Worm (Caenorhabditis elegans) whole organism, young adult: ENCODE measurements around the gene wee-1.3.

Source experiments
- B0261.1 ChIP-seq: sonication (generic microtip); optimal IDR thresholded peaks from 2 replicates; lab custom pipeline; 2016; ENCODE audit warnings: mild to moderate bottlenecking, missing genetic modification characterization, moderate library complexity, missing compliant biosample characterization
- C06A6.2 ChIP-seq: fragments of 200-800 bp; sonication (Bioruptor generic); conservative IDR thresholded peaks from 2 replicates; pipeline ENCODE4 v1.3.6; 2022; ENCODE audit warnings: missing genetic modification characterization, missing compliant biosample characterization
- D2030.7 ChIP-seq: fragments of 200-800 bp; sonication (Bioruptor generic); IDR thresholded peaks from 2 replicates; pipeline ENCODE4 v1.3.6; 2022; ENCODE audit warnings: missing genetic modification reagents, missing genetic modification characterization, missing compliant biosample characterization
- K11D2.4 ChIP-seq: fragments of 200-800 bp; sonication (Bioruptor generic); IDR thresholded peaks from 2 replicates; pipeline ENCODE4 v1.3.6; 2022; ENCODE audit warnings: missing genetic modification reagents, missing genetic modification characterization, missing compliant biosample characterization
- K12H6.12 ChIP-seq: fragments of 200-800 bp; sonication (Bioruptor generic); optimal IDR thresholded peaks from 2 replicates; lab custom pipeline; 2018; ENCODE audit warnings: mild to moderate bottlenecking, missing genetic modification characterization, missing compliant biosample characterization
- T07F8.4 ChIP-seq: sonication (generic microtip); optimal IDR thresholded peaks from 2 replicates; lab custom pipeline; 2016; ENCODE audit warnings: mild to moderate bottlenecking, missing genetic modification characterization, moderate library complexity, missing compliant biosample characterization
- Y67H2A.10 ChIP-seq: fragments of 200-800 bp; sonication (Bioruptor generic); conservative IDR thresholded peaks from 2 replicates; pipeline ENCODE4 v1.3.6; 2022; ENCODE audit warnings: missing genetic modification reagents, missing genetic modification characterization, missing compliant biosample characterization
- Y79H2A.3 ChIP-seq: fragments of 200-800 bp; sonication (Bioruptor generic); conservative IDR thresholded peaks from 2 replicates; pipeline ENCODE4 v1.3.6; 2022; ENCODE audit warnings: missing genetic modification reagents, missing genetic modification characterization, missing compliant biosample characterization
- ZK185.1 ChIP-seq: sonication (generic microtip); optimal IDR thresholded peaks from 2 replicates; lab custom pipeline; 2016; ENCODE audit warnings: mild to moderate bottlenecking, missing genetic modification characterization, missing compliant biosample characterization; ENCODE audit not compliant: poor library complexity, severe bottlenecking
- aptf-2 ChIP-seq: fragments of 200-800 bp; sonication (Bioruptor generic); conservative IDR thresholded peaks from 2 replicates; pipeline ENCODE4 v1.3.6; 2022; ENCODE audit warnings: missing genetic modification reagents, missing genetic modification characterization, missing compliant biosample characterization
- athp-1 ChIP-seq: sonication (generic microtip); optimal IDR thresholded peaks from 2 replicates; lab custom pipeline; 2017; ENCODE audit warnings: mild to moderate bottlenecking, missing genetic modification characterization, missing compliant biosample characterization
- bed-1 ChIP-seq: fragments of 200-800 bp; sonication (Bioruptor generic); IDR thresholded peaks from 2 replicates; pipeline ENCODE4 v1.3.6; 2022; ENCODE audit warnings: missing genetic modification reagents, missing genetic modification characterization, missing compliant biosample characterization
- bed-2 ChIP-seq: fragments of 200-800 bp; sonication (Bioruptor generic); IDR thresholded peaks from 2 replicates; pipeline ENCODE4 v1.3.6; 2022; ENCODE audit warnings: missing genetic modification reagents, missing genetic modification characterization, missing compliant biosample characterization
- cebp-1 ChIP-seq, 2 experiments: fragments of 200-800 bp in 1 of 2; sonication (Bioruptor generic) in 1 of 2; sonication (generic microtip) in 1 of 2; IDR thresholded peaks in 1 of 2; optimal IDR thresholded peaks in 1 of 2; 2 replicates each; pipeline versions ENCODE4 v1.3.6 to Lab custom; 2017 to 2022; ENCODE audit warnings: missing compliant biosample characterization in 2 of 2, missing genetic modification characterization in 2 of 2, mild to moderate bottlenecking in 1 of 2, missing genetic modification reagents in 1 of 2, moderate library complexity in 1 of 2
- ceh-100 ChIP-seq: fragments of 200-800 bp; sonication (Bioruptor generic); IDR thresholded peaks from 2 replicates; pipeline ENCODE4 v1.3.6; 2022; ENCODE audit warnings: missing genetic modification reagents, missing genetic modification characterization, missing compliant biosample characterization
- ceh-79 ChIP-seq: sonication (generic microtip); optimal IDR thresholded peaks from 2 replicates; lab custom pipeline; 2017; ENCODE audit warnings: mild to moderate bottlenecking, missing genetic modification characterization, missing compliant biosample characterization
- dpff-1 ChIP-seq: sonication (generic microtip); optimal IDR thresholded peaks from 2 replicates; lab custom pipeline; 2017; ENCODE audit warnings: mild to moderate bottlenecking, missing genetic modification characterization, missing compliant biosample characterization
- egl-18 ChIP-seq: fragments of 200-800 bp; sonication (Bioruptor generic); IDR thresholded peaks from 2 replicates; pipeline ENCODE4 v1.3.6; 2022; ENCODE audit warnings: missing genetic modification reagents, missing genetic modification characterization, missing compliant biosample characterization
- egrh-3 ChIP-seq: fragments of 200-800 bp; sonication (Bioruptor generic); IDR thresholded peaks from 2 replicates; pipeline ENCODE4 v1.3.6; 2022; ENCODE audit warnings: missing genetic modification reagents, missing genetic modification characterization, missing compliant biosample characterization
- ekl-4 ChIP-seq: fragments of 200-800 bp; sonication (Bioruptor generic); IDR thresholded peaks from 2 replicates; pipeline ENCODE4 v1.3.6; 2022; ENCODE audit warnings: missing genetic modification reagents, missing genetic modification characterization, missing compliant biosample characterization
- fkh-3 ChIP-seq: sonication (generic microtip); optimal IDR thresholded peaks from 2 replicates; lab custom pipeline; 2016; ENCODE audit warnings: mild to moderate bottlenecking, missing genetic modification characterization, missing compliant biosample characterization
- let-526 ChIP-seq: fragments of 200-800 bp; sonication (Bioruptor generic); IDR thresholded peaks from 2 replicates; pipeline ENCODE4 v1.3.6; 2022; ENCODE audit warnings: missing genetic modification reagents, missing genetic modification characterization, missing compliant biosample characterization
- lin-54 ChIP-seq: fragments of 200-800 bp; sonication (Bioruptor generic); optimal IDR thresholded peaks from 2 replicates; lab custom pipeline; 2018; ENCODE audit warnings: mild to moderate bottlenecking, missing genetic modification characterization, missing compliant biosample characterization
- lir-1 ChIP-seq: fragments of 200-800 bp; sonication (Bioruptor generic); conservative IDR thresholded peaks from 2 replicates; pipeline ENCODE4 v1.3.6; 2022; ENCODE audit warnings: missing genetic modification reagents, missing genetic modification characterization, missing compliant biosample characterization
- nhr-120 ChIP-seq: fragments of 200-800 bp; sonication (Bioruptor generic); IDR thresholded peaks from 2 replicates; pipeline ENCODE4 v1.3.6; 2022; ENCODE audit warnings: missing genetic modification characterization, missing compliant biosample characterization
- nhr-179 ChIP-seq: sonication (generic microtip); optimal IDR thresholded peaks from 2 replicates; lab custom pipeline; 2016; ENCODE audit warnings: mild to moderate bottlenecking, missing genetic modification characterization, missing compliant biosample characterization
- pbrm-1 ChIP-seq: fragments of 200-800 bp; sonication (Bioruptor generic); IDR thresholded peaks from 2 replicates; pipeline ENCODE4 v1.3.6; 2022; ENCODE audit warnings: missing genetic modification reagents, missing genetic modification characterization, missing compliant biosample characterization
- sptf-2 ChIP-seq: fragments of 200-800 bp; sonication (Bioruptor generic); optimal IDR thresholded peaks from 2 replicates; lab custom pipeline; 2018; ENCODE audit warnings: mild to moderate bottlenecking, missing genetic modification characterization, missing compliant biosample characterization
- tbp1 ChIP-seq: fragments of 200-800 bp; sonication (Bioruptor generic); optimal IDR thresholded peaks from 2 replicates; lab custom pipeline; 2018; ENCODE audit warnings: mild to moderate bottlenecking, missing genetic modification characterization, missing compliant biosample characterization
- zim-3 ChIP-seq: sonication (generic microtip); optimal IDR thresholded peaks from 2 replicates; lab custom pipeline; 2017; ENCODE audit warnings: mild to moderate bottlenecking, missing genetic modification characterization, moderate library complexity, missing compliant biosample characterization
- ztf-26 ChIP-seq: sonication (generic microtip); optimal IDR thresholded peaks from 2 replicates; lab custom pipeline; 2017; ENCODE audit warnings: missing genetic modification characterization, missing compliant biosample characterization
- ztf-3 ChIP-seq: fragments of 200-800 bp; sonication (Bioruptor generic); optimal IDR thresholded peaks from 2 replicates; lab custom pipeline; 2018; ENCODE audit warnings: mild to moderate bottlenecking, missing genetic modification characterization, missing compliant biosample characterization
- ztf-6 ChIP-seq: fragments of 200-800 bp; sonication (Bioruptor generic); IDR thresholded peaks from 2 replicates; pipeline ENCODE4 v1.3.6; 2022; ENCODE audit warnings: missing genetic modification reagents, missing genetic modification characterization, missing compliant biosample characterization

The wee-1.3 gene

ce11 chrII:9764696-9765095 is 48.4 kb upstream of the wee-1.3 start:
- no peak for TF ChIP-seq T07F8.4 (tag; lab: Kevin White, UChicago)
- TF ChIP-seq nhr-120 = no peak
- TF ChIP-seq ztf-3 (GFP tag; lab: Kevin White, UChicago) = no peak
- TF ChIP-seq lin-54 (GFP tag; lab: Kevin White, UChicago) = no peak
- no peak for TF ChIP-seq K12H6.12
- no peak for TF ChIP-seq aptf-2
- TF ChIP-seq egl-18 (GFP tag; lab: Robert Waterston, UW) = no peak
- TF ChIP-seq K11D2.4 (GFP tag; lab: Robert Waterston, UW) = no peak
- no peak for TF ChIP-seq ceh-79 (tag; lab: Kevin White, UChicago)
- TF ChIP-seq ceh-100 (GFP tag; lab: Robert Waterston, UW) = no peak
- TF ChIP-seq athp-1 (tag; lab: Kevin White, UChicago) = no peak
- no peak for TF ChIP-seq egrh-3
- TF ChIP-seq, all 124 proteins: peak for 0

ce11 chrII:9759382-9759781 is 43.1 kb upstream of the wee-1.3 start:
- TF ChIP-seq egl-18 (GFP tag; lab: Robert Waterston, UW) (no peak), ZK185.1 (tag; lab: Kevin White, UChicago) (no peak), B0261.1 (tag; lab: Kevin White, UChicago) (no peak), let-526 (GFP tag; lab: Robert Waterston, UW) (no peak), ztf-26 (tag; lab: Kevin White, UChicago) (no peak), K11D2.4 (GFP tag; lab: Robert Waterston, UW) (no peak), sptf-2 (GFP tag; lab: Kevin White, UChicago) (no peak), D2030.7 (GFP tag; lab: Robert Waterston, UW) (no peak), bed-2 (GFP tag; lab: Robert Waterston, UW) (no peak), pbrm-1 (GFP tag; lab: Robert Waterston, UW) (no peak)

- no peak for TF ChIP-seq nhr-179
- no peak for TF ChIP-seq zim-3 (tag; lab: Kevin White, UChicago)
- no peak for TF ChIP-seq C06A6.2 (GFP tag; lab: Robert Waterston, UW)
- no peak for TF ChIP-seq bed-1
- TF ChIP-seq ztf-6 (GFP tag; lab: Robert Waterston, UW) = no peak
- TF ChIP-seq ceh-100 (GFP tag; lab: Robert Waterston, UW) = no peak
- TF ChIP-seq ztf-26 (tag; lab: Kevin White, UChicago) = no peak
Measured at ce11 chrII:9757651-9758282, 41.5 kb upstream of the wee-1.3 start, which contains the start of gene shk-1. shk-1 (plus strand) TSS chrII:9758232.

ce11 chrII:9755425-9755824 is 39.2 kb upstream of the wee-1.3 start:
- TF ChIP-seq Y79H2A.3 = no peak
- TF ChIP-seq K11D2.4 (GFP tag; lab: Robert Waterston, UW) = no peak
- no peak for TF ChIP-seq Y67H2A.10 (GFP tag; lab: Robert Waterston, UW)
- no peak for TF ChIP-seq ekl-4 (GFP tag; lab: Robert Waterston, UW)
- no peak for TF ChIP-seq tbp1 (GFP tag; lab: Kevin White, UChicago)
- TF ChIP-seq fkh-3 (tag; lab: Kevin White, UChicago) = no peak
- TF ChIP-seq dpff-1 (tag; lab: Kevin White, UChicago) = no peak

- TF ChIP-seq cebp-1 (GFP tag; IDR thresholded peaks at IDR 0.05; lab: Robert Waterston, UW) (no peak), cebp-1 (tag; optimal IDR thresholded peaks at IDR 0.05; lab: Kevin White, UChicago) (no peak), aptf-2 (no peak), lir-1 (no peak)
Measured at ce11 chrII:9753730-9754129, 37.5 kb upstream of the wee-1.3 start, which contains the start of gene ZK1321.1. ZK1321.1 (plus strand) TSS chrII:9754030.
